Fruit fly (Drosophila melanogaster) whole organism, embryonic: Measurements from ENCODE around the gene CG42673.

Experiments used
- Asciz ChIP-seq: fragments of 200-800 bp; sonication (Bioruptor generic); optimal IDR thresholded peaks from 2 replicates; lab custom pipeline; 2017; ENCODE audit warnings: missing biosample characterization, mild to moderate bottlenecking, missing genetic modification characterization, missing genetic modification reagents
- CG10321 ChIP-seq: fragments of 200-800 bp; sonication (Bioruptor generic); IDR thresholded peaks from 2 replicates; pipeline ENCODE4 v1.3.6; 2022; ENCODE audit warnings: missing biosample characterization, missing genetic modification characterization
- CG12299 ChIP-seq: fragments of 200-800 bp; sonication (Bioruptor generic); optimal IDR thresholded peaks from 2 replicates; lab custom pipeline; 2018; ENCODE audit warnings: missing biosample characterization, mild to moderate bottlenecking, missing genetic modification characterization
- CG12391 ChIP-seq: fragments of 200-800 bp; sonication (Bioruptor generic); optimal IDR thresholded peaks from 3 replicates; lab custom pipeline; 2018; ENCODE audit warnings: missing biosample characterization, mild to moderate bottlenecking, missing genetic modification characterization, moderate library complexity
- CG13296 ChIP-seq: fragments of 200-800 bp; sonication (Bioruptor generic); optimal IDR thresholded peaks from 3 replicates; lab custom pipeline; 2018; ENCODE audit warnings: missing biosample characterization, mild to moderate bottlenecking, missing genetic modification characterization
- CG13775 ChIP-seq: fragments of 200-800 bp; sonication (Bioruptor generic); optimal IDR thresholded peaks from 3 replicates; lab custom pipeline; 2017; ENCODE audit warnings: missing biosample characterization, mild to moderate bottlenecking, missing genetic modification characterization
- CG17361 ChIP-seq: fragments of 200-800 bp; sonication (Bioruptor generic); IDR thresholded peaks from 3 replicates; pipeline ENCODE4 v1.3.6; 2022; ENCODE audit warnings: missing biosample characterization, missing genetic modification characterization
- CG18262 ChIP-seq: fragments of 200-800 bp; optimal IDR thresholded peaks from 3 replicates; lab custom pipeline; 2019; ENCODE audit warnings: missing biosample characterization, mild to moderate bottlenecking, missing genetic modification characterization, moderate library complexity
- CG31441 ChIP-seq: fragments of 200-800 bp; sonication (Bioruptor generic); IDR thresholded peaks from 2 replicates; pipeline ENCODE4 v1.3.6; 2022; ENCODE audit warnings: missing biosample characterization, missing genetic modification characterization
- CG33557 ChIP-seq: fragments of 200-800 bp; sonication (Bioruptor generic); optimal IDR thresholded peaks from 2 replicates; lab custom pipeline; 2019; ENCODE audit warnings: missing biosample characterization, mild to moderate bottlenecking, missing genetic modification characterization, moderate library complexity
- CG42726 ChIP-seq: fragments of 200-800 bp; sonication (Bioruptor generic); IDR thresholded peaks from 2 replicates; pipeline ENCODE4 v1.3.6; 2022; ENCODE audit warnings: missing biosample characterization, missing genetic modification characterization; ENCODE audit not compliant: partially characterized antibody
- CG4404 ChIP-seq: fragments of 200-800 bp; sonication (Bioruptor generic); IDR thresholded peaks from 2 replicates; pipeline ENCODE4 v1.3.6; 2022; ENCODE audit warnings: missing biosample characterization, missing genetic modification characterization
- CG6683 ChIP-seq: fragments of 200-800 bp; sonication (Bioruptor generic); optimal IDR thresholded peaks from 2 replicates; lab custom pipeline; 2017; ENCODE audit warnings: missing biosample characterization, mild to moderate bottlenecking, missing genetic modification characterization, missing genetic modification reagents
- CG7556 ChIP-seq: fragments of 200-800 bp; sonication (Bioruptor generic); optimal IDR thresholded peaks from 2 replicates; lab custom pipeline; 2017; ENCODE audit warnings: missing biosample characterization, mild to moderate bottlenecking, missing genetic modification characterization
- CG7745 ChIP-seq: fragments of 200-800 bp; sonication (Bioruptor generic); optimal IDR thresholded peaks from 2 replicates; lab custom pipeline; 2018; ENCODE audit warnings: missing biosample characterization, mild to moderate bottlenecking, missing genetic modification characterization, moderate library complexity
- CG7839 ChIP-seq: fragments of 200-800 bp; sonication (Bioruptor generic); optimal IDR thresholded peaks from 3 replicates; lab custom pipeline; 2018; ENCODE audit warnings: missing biosample characterization, mild to moderate bottlenecking, missing genetic modification characterization, moderate library complexity
- CG8924 ChIP-seq: fragments of 200-800 bp; optimal IDR thresholded peaks from 3 replicates; lab custom pipeline; 2019; ENCODE audit warnings: missing biosample characterization, mild to moderate bottlenecking, missing genetic modification characterization, moderate library complexity
- CoRest ChIP-seq: fragments of 200-800 bp; sonication (Bioruptor generic); optimal IDR thresholded peaks from 3 replicates; lab custom pipeline; 2018; ENCODE audit warnings: missing biosample characterization, mild to moderate bottlenecking, missing genetic modification characterization, moderate library complexity
- D19B ChIP-seq: fragments of 200-800 bp; sonication (Bioruptor generic); optimal IDR thresholded peaks from 2 replicates; lab custom pipeline; 2017; ENCODE audit warnings: missing biosample characterization, mild to moderate bottlenecking, missing genetic modification characterization
- Drgx ChIP-seq: fragments of 200-800 bp; sonication (Bioruptor generic); IDR thresholded peaks from 2 replicates; pipeline ENCODE4 v1.3.6; 2022; ENCODE audit warnings: missing biosample characterization, missing genetic modification characterization
- Fer3 ChIP-seq: fragments of 200-800 bp; sonication (Bioruptor generic); optimal IDR thresholded peaks from 2 replicates; lab custom pipeline; 2018; ENCODE audit warnings: missing biosample characterization, mild to moderate bottlenecking, missing genetic modification characterization, moderate library complexity
- Hey ChIP-seq: fragments of 200-800 bp; sonication (Bioruptor generic); optimal IDR thresholded peaks from 3 replicates; lab custom pipeline; 2018; ENCODE audit warnings: missing biosample characterization, mild to moderate bottlenecking, missing genetic modification characterization
- Hr78 ChIP-seq, 2 experiments: fragments of 200-800 bp in 1 of 2; fragments of >200 bp in 1 of 2; sonication (Bioruptor generic) in 1 of 2; optimal IDR thresholded peaks; 2 replicates each; lab custom pipeline; 2017 to 2019; ENCODE audit warnings: missing biosample characterization in 2 of 2, missing genetic modification characterization in 2 of 2, mild to moderate bottlenecking in 1 of 2, moderate library complexity in 1 of 2
- Meics ChIP-seq: fragments of 200-800 bp; sonication (Bioruptor generic); optimal IDR thresholded peaks from 2 replicates; lab custom pipeline; 2017; ENCODE audit warnings: missing biosample characterization, mild to moderate bottlenecking, missing genetic modification characterization
- NfI ChIP-seq: fragments of 200-800 bp; sonication (Bioruptor generic); optimal IDR thresholded peaks from 3 replicates; lab custom pipeline; 2018; ENCODE audit warnings: missing biosample characterization, mild to moderate bottlenecking, missing genetic modification characterization, moderate library complexity
- Poxn ChIP-seq: fragments of 200-800 bp; sonication (Bioruptor generic); IDR thresholded peaks from 2 replicates; pipeline ENCODE4 v1.3.6; 2022; ENCODE audit warnings: missing biosample characterization, missing genetic modification characterization
- Rx ChIP-seq: fragments of 200-800 bp; sonication (Bioruptor generic); IDR thresholded peaks from 2 replicates; pipeline ENCODE4 v1.3.6; 2022; ENCODE audit warnings: missing biosample characterization, missing genetic modification characterization
- Sox102F ChIP-seq: fragments of 200-800 bp; sonication (Bioruptor generic); optimal IDR thresholded peaks from 2 replicates; lab custom pipeline; 2018; ENCODE audit warnings: missing biosample characterization, mild to moderate bottlenecking, missing genetic modification characterization, moderate library complexity
- Spps ChIP-seq: fragments of 200-800 bp; sonication (Bioruptor generic); optimal IDR thresholded peaks from 2 replicates; lab custom pipeline; 2018; ENCODE audit warnings: missing biosample characterization, mild to moderate bottlenecking, missing genetic modification characterization
- bcd ChIP-seq: fragments of 200-800 bp; sonication (Bioruptor generic); optimal IDR thresholded peaks from 2 replicates; lab custom pipeline; 2017; ENCODE audit warnings: missing biosample characterization, mild to moderate bottlenecking, missing genetic modification characterization
- caup ChIP-seq: fragments of 200-800 bp; sonication (Bioruptor generic); optimal IDR thresholded peaks from 3 replicates; lab custom pipeline; 2017; ENCODE audit warnings: missing biosample characterization, mild to moderate bottlenecking, missing genetic modification characterization, moderate library complexity; ENCODE audit not compliant: severe bottlenecking
- crp ChIP-seq, 2 experiments: fragments of 200-800 bp; sonication (Bioruptor generic); optimal IDR thresholded peaks; 2 replicates in 1 of 2; 3 replicates in 1 of 2; lab custom pipeline; 2017; ENCODE audit warnings: missing biosample characterization in 2 of 2, missing genetic modification characterization in 2 of 2, mild to moderate bottlenecking in 1 of 2, moderate library complexity in 1 of 2
- dmrt99B ChIP-seq: fragments of 200-800 bp; sonication (Bioruptor generic); optimal IDR thresholded peaks from 2 replicates; lab custom pipeline; 2018; ENCODE audit warnings: missing biosample characterization, mild to moderate bottlenecking, missing genetic modification characterization, moderate library complexity
- dpn ChIP-seq, 2 experiments: fragments of 200-800 bp; sonication (Bioruptor generic); optimal IDR thresholded peaks; 3 replicates each; lab custom pipeline; 2016; ENCODE audit warnings: missing biosample characterization in 2 of 2, missing genetic modification characterization in 2 of 2
- esg ChIP-seq: fragments of 200-800 bp; sonication (Bioruptor generic); conservative IDR thresholded peaks from 2 replicates; pipeline ENCODE4 v1.3.6; 2022; ENCODE audit warnings: missing biosample characterization, missing genetic modification characterization
- fd102C ChIP-seq: fragments of 200-800 bp; sonication (Bioruptor generic); optimal IDR thresholded peaks from 2 replicates; lab custom pipeline; 2018; ENCODE audit warnings: missing biosample characterization, mild to moderate bottlenecking, missing genetic modification characterization, moderate library complexity
- grau ChIP-seq: fragments of 200-800 bp; optimal IDR thresholded peaks from 3 replicates; lab custom pipeline; 2019; ENCODE audit warnings: missing biosample characterization, mild to moderate bottlenecking, missing genetic modification characterization, moderate library complexity
- hkb ChIP-seq, 2 experiments: fragments of 200-800 bp in 1 of 2; fragments of >200 bp in 1 of 2; sonication (Bioruptor generic) in 1 of 2; IDR thresholded peaks in 1 of 2; optimal IDR thresholded peaks in 1 of 2; 2 replicates each; pipeline versions ENCODE4 v1.3.6 to Lab custom; 2017 to 2022; ENCODE audit warnings: missing biosample characterization in 1 of 2, missing genetic modification characterization in 1 of 2
- lmd ChIP-seq: fragments of 200-800 bp; sonication (Bioruptor generic); IDR thresholded peaks from 2 replicates; pipeline ENCODE4 v1.3.6; 2022; ENCODE audit warnings: missing biosample characterization, missing genetic modification characterization
- nmo ChIP-seq: fragments of 200-800 bp; sonication (Bioruptor generic); optimal IDR thresholded peaks from 2 replicates; lab custom pipeline; 2018; ENCODE audit warnings: missing biosample characterization, mild to moderate bottlenecking, missing genetic modification characterization, moderate library complexity
- org-1 ChIP-seq: fragments of 200-800 bp; sonication (Bioruptor generic); optimal IDR thresholded peaks from 2 replicates; lab custom pipeline; 2017; ENCODE audit warnings: missing biosample characterization, missing genetic modification characterization
- phol ChIP-seq: fragments of 200-800 bp; sonication (Bioruptor generic); optimal IDR thresholded peaks from 3 replicates; lab custom pipeline; 2018; ENCODE audit warnings: missing biosample characterization, mild to moderate bottlenecking, missing genetic modification characterization, moderate library complexity
- sc ChIP-seq, 3 experiments: fragments of >200 bp in 2 of 3; fragments of 200-800 bp in 1 of 3; sonication (Bioruptor generic) in 1 of 3; optimal IDR thresholded peaks; 2 replicates in 2 of 3; 3 replicates in 1 of 3; lab custom pipeline; 2017; ENCODE audit warnings: mild to moderate bottlenecking in 1 of 3, missing biosample characterization in 1 of 3, missing genetic modification characterization in 1 of 3, missing genetic modification reagents in 1 of 3
- slbo ChIP-seq: fragments of 200-800 bp; sonication (Bioruptor generic); IDR thresholded peaks from 2 replicates; pipeline ENCODE4 v1.3.6; 2022; ENCODE audit warnings: missing biosample characterization, missing genetic modification characterization
- ttk ChIP-seq: fragments of 200-800 bp; sonication (Bioruptor generic); IDR thresholded peaks from 2 replicates; pipeline ENCODE4 v2.1.2; 2022; ENCODE audit warnings: missing biosample characterization, missing genetic modification characterization
- unpg ChIP-seq: fragments of 200-800 bp; sonication (Bioruptor generic); optimal IDR thresholded peaks from 3 replicates; lab custom pipeline; 2018; ENCODE audit warnings: missing biosample characterization, mild to moderate bottlenecking, missing genetic modification characterization, moderate library complexity
- zfh1 ChIP-seq: fragments of 200-800 bp; sonication (Bioruptor generic); IDR thresholded peaks from 3 replicates; pipeline ENCODE4 v1.3.6; 2022; ENCODE audit warnings: missing biosample characterization, missing genetic modification characterization

The CG42673 gene

DNA sequence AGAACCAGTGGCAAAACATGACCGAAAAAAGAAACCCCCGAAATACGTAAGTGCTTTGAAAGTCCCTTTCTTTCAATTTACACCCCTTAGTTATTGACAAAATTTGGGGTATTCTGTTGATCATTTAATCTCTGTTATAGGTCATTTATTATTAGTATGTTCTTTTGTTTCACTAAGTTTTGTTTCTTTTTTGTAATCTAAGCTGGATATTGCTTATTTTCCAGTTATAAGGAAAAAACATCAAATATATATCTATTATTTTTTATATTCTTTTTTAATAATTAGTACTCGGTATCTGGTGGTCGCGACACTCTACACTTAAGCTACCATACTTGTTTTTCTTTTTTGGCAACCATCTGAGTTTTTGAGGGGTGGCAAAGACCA lies 38.4 kb upstream of the CG42673 start (continued):
- 0 out of 2 replicates have a peak, but pooled peaks have one; percentile 14 for TF ChIP-seq Rx (GFP tag; lab: Robert Waterston, UW)
- peak; percentile 29; the same call in 1 of the 2 replicates for TF ChIP-seq Drgx (GFP tag; lab: Robert Waterston, UW)
- TF ChIP-seq grau (tag; lab: Kevin White, UChicago), result peak; percentile 61
- 0 out of 2 replicates have a peak, but pooled peaks have one; percentile 13 for TF ChIP-seq esg (GFP tag; lab: Robert Waterston, UW)
- no peak for TF ChIP-seq CG10321 (GFP tag; lab: Robert Waterston, UW)
- peak; percentile 69 for TF ChIP-seq Sox102F (GFP tag; lab: Kevin White, UChicago)
- peak; percentile 1 for TF ChIP-seq CG6683 (GFP tag; lab: Kevin White, UChicago)
- TF ChIP-seq ttk, result peak; percentile 57; the same call in 1 of the 2 replicates
- peak; percentile 44 for TF ChIP-seq bcd (GFP tag; lab: Kevin White, UChicago)
- peak; percentile 77 for TF ChIP-seq CG12391 (tag; lab: Kevin White, UChicago)
- peak; percentile 80 for TF ChIP-seq phol (tag; lab: Kevin White, UChicago)
- no peak for TF ChIP-seq CG42726 (GFP tag; lab: Robert Waterston, UW)
- peak; percentile 61 for TF ChIP-seq Meics (GFP tag; lab: Kevin White, UChicago)
- TF ChIP-seq Hey (tag; lab: Kevin White, UChicago), result no peak
- TF ChIP-seq unpg (GFP tag; lab: Kevin White, UChicago), result peak; percentile 75
- no peak for TF ChIP-seq CG13775
- peak; percentile 80 for TF ChIP-seq dmrt99B
- TF ChIP-seq CG12299 (tag; lab: Kevin White, UChicago), result peak; percentile 14
- TF ChIP-seq CG33557, result peak; percentile 51
- TF ChIP-seq D19B (GFP tag; lab: Kevin White, UChicago), result peak; percentile 97
- TF ChIP-seq lmd (GFP tag; lab: Robert Waterston, UW), result peak; percentile 44
- TF ChIP-seq CG13296 (GFP tag; lab: Kevin White, UChicago), result peak; percentile 51
- TF ChIP-seq Asciz, result peak; percentile 63
- peak in 1 of 2 experiments; percentile 0 for TF ChIP-seq dpn (GFP tag; optimal IDR thresholded peaks at IDR 0.05; lab: Kevin White, UChicago)
- no peak for TF ChIP-seq hkb (optimal IDR thresholded peaks at IDR 0.05; lab: Kevin White, UChicago)
- peak; percentile 54 for TF ChIP-seq hkb (GFP tag; IDR thresholded peaks at IDR 0.05; lab: Robert Waterston, UW)
- peak; percentile 83 for TF ChIP-seq CG18262 (tag; lab: Kevin White, UChicago)
- peak; percentile 39 for TF ChIP-seq CG7745
- peak; percentile 24 for TF ChIP-seq org-1
- TF ChIP-seq CG7839, result peak; percentile 71
- peak; percentile 68 for TF ChIP-seq CG8924 (tag; lab: Kevin White, UChicago)
- TF ChIP-seq CG4404 (GFP tag; lab: Robert Waterston, UW), result no peak
- TF ChIP-seq CG31441, result peak; percentile 74
- peak; percentile 74 for TF ChIP-seq CG17361
- TF ChIP-seq slbo (GFP tag; lab: Robert Waterston, UW), result peak; percentile 36; the same call in 1 of the 2 replicates
- peak; percentile 37 for TF ChIP-seq NfI (GFP tag; lab: Kevin White, UChicago)
- peak; percentile 43 for TF ChIP-seq caup (GFP tag; lab: Kevin White, UChicago)
- no peak for TF ChIP-seq sc (optimal IDR thresholded peaks at IDR 0.05; lab: Kevin White, UChicago)
- TF ChIP-seq sc (GFP tag; optimal IDR thresholded peaks at IDR 0.05; lab: Kevin White, UChicago), result peak; percentile 32
- TF ChIP-seq Hr78 (GFP tag; optimal IDR thresholded peaks at IDR 0.05; lab: Kevin White, UChicago), result peak in 1 of 2 experiments; percentile 20
- peak; percentile 61 for TF ChIP-seq CoRest (tag; lab: Kevin White, UChicago)
- peak; percentile 50 for TF ChIP-seq Fer3 (tag; lab: Kevin White, UChicago)
- TF ChIP-seq crp (GFP tag; optimal IDR thresholded peaks at IDR 0.05; lab: Kevin White, UChicago), result peak in 1 of 2 experiments; percentile 6
- TF ChIP-seq CG7556 (GFP tag; lab: Kevin White, UChicago), result peak; percentile 77
- peak; percentile 71 for TF ChIP-seq nmo (GFP tag; lab: Kevin White, UChicago)
- TF ChIP-seq fd102C, result no peak
- no peak for TF ChIP-seq Poxn
- TF ChIP-seq zfh1 (GFP tag; lab: Robert Waterston, UW), result peak; percentile 28; the same call in 1 of the 3 replicates
- TF ChIP-seq Spps (tag; lab: Kevin White, UChicago), result peak; percentile 38
